Fruit fly (Drosophila melanogaster) whole organism, embryonic: Measurements from ENCODE around the gene CG45079.

Experiments
- Aef1 ChIP-seq: fragments of 200-800 bp; sonication (Bioruptor generic); IDR thresholded peaks from 3 replicates; pipeline ENCODE4 v1.3.6; 2022; ENCODE audit warnings: missing biosample characterization, missing genetic modification characterization
- B-H1 ChIP-seq: fragments of 200-800 bp; sonication (Bioruptor generic); IDR thresholded peaks from 3 replicates; pipeline ENCODE4 v1.3.6; 2022; ENCODE audit warnings: missing biosample characterization, missing genetic modification characterization
- BtbVII ChIP-seq: fragments of 200-800 bp; sonication (Bioruptor generic); optimal IDR thresholded peaks from 3 replicates; lab custom pipeline; 2017; ENCODE audit warnings: missing biosample characterization, mild to moderate bottlenecking, missing genetic modification characterization
- CG10274 ChIP-seq: fragments of 200-800 bp; sonication (Bioruptor generic); optimal IDR thresholded peaks from 3 replicates; lab custom pipeline; 2017; ENCODE audit warnings: missing biosample characterization, mild to moderate bottlenecking, missing genetic modification characterization
- CG11560 ChIP-seq: fragments of 200-800 bp; sonication (Bioruptor generic); IDR thresholded peaks from 3 replicates; pipeline ENCODE4 v1.3.6; 2022; ENCODE audit warnings: missing biosample characterization, missing genetic modification characterization
- CG12219 ChIP-seq: fragments of 200-800 bp; sonication (Bioruptor generic); optimal IDR thresholded peaks from 3 replicates; lab custom pipeline; 2018; ENCODE audit warnings: missing biosample characterization, mild to moderate bottlenecking, missing genetic modification characterization
- CG14441 ChIP-seq: fragments of 200-800 bp; sonication (Bioruptor generic); IDR thresholded peaks from 2 replicates; pipeline ENCODE4 v1.3.6; 2022; ENCODE audit warnings: missing biosample characterization, missing genetic modification characterization
- CG14860 ChIP-seq: fragments of 200-800 bp; sonication (Bioruptor generic); IDR thresholded peaks from 3 replicates; pipeline ENCODE4 v1.3.6; 2022; ENCODE audit warnings: missing biosample characterization, missing genetic modification characterization; ENCODE audit not compliant: partially characterized antibody
- CG15601 ChIP-seq: fragments of 200-800 bp; sonication (Bioruptor generic); optimal IDR thresholded peaks from 3 replicates; lab custom pipeline; 2019; ENCODE audit warnings: missing biosample characterization, mild to moderate bottlenecking, missing genetic modification characterization, moderate library complexity
- CG17328 ChIP-seq: fragments of 200-800 bp; sonication (Bioruptor generic); IDR thresholded peaks from 2 replicates; pipeline ENCODE4 v1.3.6; 2022; ENCODE audit warnings: missing biosample characterization, missing genetic modification characterization
- CG18619 ChIP-seq: fragments of 200-800 bp; sonication (Bioruptor generic); optimal IDR thresholded peaks from 3 replicates; lab custom pipeline; 2017; ENCODE audit warnings: missing biosample characterization, mild to moderate bottlenecking, missing genetic modification characterization
- CG32532 ChIP-seq: fragments of 200-800 bp; sonication (Bioruptor generic); IDR thresholded peaks from 2 replicates; pipeline ENCODE4 v1.3.6; 2022; ENCODE audit warnings: missing biosample characterization, missing genetic modification characterization
- CG34422 ChIP-seq: fragments of 200-800 bp; sonication (Bioruptor generic); IDR thresholded peaks from 3 replicates; pipeline ENCODE4 v1.3.6; 2022; ENCODE audit warnings: missing biosample characterization, missing genetic modification characterization
- CG6175 ChIP-seq: fragments of 200-800 bp; sonication (Bioruptor generic); IDR thresholded peaks from 3 replicates; pipeline ENCODE4 v1.3.6; 2022; ENCODE audit warnings: missing biosample characterization, missing genetic modification characterization
- CG8281 ChIP-seq: fragments of 200-800 bp; sonication (Bioruptor generic); optimal IDR thresholded peaks from 2 replicates; lab custom pipeline; 2018; ENCODE audit warnings: missing biosample characterization, mild to moderate bottlenecking, missing genetic modification characterization, moderate library complexity
- CG8290 ChIP-seq, 3 experiments: fragments of 200-800 bp; sonication (Bioruptor generic); optimal IDR thresholded peaks; 2 replicates each; lab custom pipeline; 2016 to 2019; ENCODE audit warnings: missing biosample characterization in 3 of 3, missing genetic modification characterization in 3 of 3, mild to moderate bottlenecking in 2 of 3, moderate library complexity in 1 of 3
- CG8388 ChIP-seq: fragments of 200-800 bp; sonication (Bioruptor generic); optimal IDR thresholded peaks from 2 replicates; lab custom pipeline; 2019; ENCODE audit warnings: missing biosample characterization, mild to moderate bottlenecking, missing genetic modification characterization, moderate library complexity
- D ChIP-seq, 2 experiments: fragments of 200-800 bp in 1 of 2; fragments of >200 bp in 1 of 2; sonication (Bioruptor generic) in 1 of 2; optimal IDR thresholded peaks; 2 replicates in 1 of 2; 3 replicates in 1 of 2; lab custom pipeline; 2017; ENCODE audit warnings: mild to moderate bottlenecking in 1 of 2, missing biosample characterization in 1 of 2, missing genetic modification characterization in 1 of 2, missing genetic modification reagents in 1 of 2
- Eip74EF ChIP-seq, 2 experiments: fragments of 200-800 bp in 1 of 2; fragments of >200 bp in 1 of 2; sonication (Bioruptor generic) in 1 of 2; optimal IDR thresholded peaks; 2 replicates each; lab custom pipeline; 2017 to 2019; ENCODE audit warnings: missing biosample characterization in 2 of 2, missing genetic modification characterization in 2 of 2, mild to moderate bottlenecking in 1 of 2, moderate library complexity in 1 of 2
- Elba2 ChIP-seq: fragments of 200-800 bp; sonication (Bioruptor generic); optimal IDR thresholded peaks from 3 replicates; lab custom pipeline; 2016; ENCODE audit warnings: missing biosample characterization, missing genetic modification characterization
- H15 ChIP-seq: fragments of 200-800 bp; sonication (Bioruptor generic); IDR thresholded peaks from 3 replicates; pipeline ENCODE4 v1.3.6; 2022; ENCODE audit warnings: missing biosample characterization, missing genetic modification characterization
- HLHmδ ChIP-seq: fragments of 200-800 bp; sonication (Bioruptor generic); optimal IDR thresholded peaks from 2 replicates; lab custom pipeline; 2018; ENCODE audit warnings: missing biosample characterization, mild to moderate bottlenecking, missing genetic modification characterization, moderate library complexity
- Hey ChIP-seq: fragments of 200-800 bp; sonication (Bioruptor generic); optimal IDR thresholded peaks from 3 replicates; lab custom pipeline; 2018; ENCODE audit warnings: missing biosample characterization, mild to moderate bottlenecking, missing genetic modification characterization
- Hr51 ChIP-seq, 2 experiments: fragments of 200-800 bp; sonication (Bioruptor generic); optimal IDR thresholded peaks; 2 replicates in 1 of 2; 3 replicates in 1 of 2; lab custom pipeline; 2016 to 2018; ENCODE audit warnings: missing biosample characterization in 2 of 2, missing genetic modification characterization in 2 of 2, mild to moderate bottlenecking in 1 of 2, moderate library complexity in 1 of 2
- Hr78 ChIP-seq, 2 experiments: fragments of 200-800 bp in 1 of 2; fragments of >200 bp in 1 of 2; sonication (Bioruptor generic) in 1 of 2; optimal IDR thresholded peaks; 2 replicates each; lab custom pipeline; 2017 to 2019; ENCODE audit warnings: missing biosample characterization in 2 of 2, missing genetic modification characterization in 2 of 2, mild to moderate bottlenecking in 1 of 2, moderate library complexity in 1 of 2
- Jarid2 ChIP-seq: fragments of 200-800 bp; sonication (Bioruptor generic); optimal IDR thresholded peaks from 3 replicates; lab custom pipeline; 2017; ENCODE audit warnings: mild to moderate bottlenecking, missing biosample characterization, missing genetic modification reagents, missing genetic modification characterization
- Max ChIP-seq: fragments of 200-800 bp; sonication (Bioruptor generic); optimal IDR thresholded peaks from 2 replicates; lab custom pipeline; 2016; ENCODE audit warnings: missing biosample characterization, mild to moderate bottlenecking, missing genetic modification characterization
- Mrtf ChIP-seq: fragments of 200-800 bp; sonication (Bioruptor generic); IDR thresholded peaks from 3 replicates; pipeline ENCODE4 v1.3.6; 2022; ENCODE audit warnings: missing biosample characterization, missing genetic modification characterization
- NC2α ChIP-seq: fragments of 200-800 bp; sonication (Bioruptor generic); optimal IDR thresholded peaks from 2 replicates; lab custom pipeline; 2016; ENCODE audit warnings: missing biosample characterization, missing genetic modification characterization
- Nf-YA ChIP-seq: fragments of 200-800 bp; sonication (Bioruptor generic); IDR thresholded peaks from 2 replicates; pipeline ENCODE4 v1.3.6; 2022; ENCODE audit warnings: missing biosample characterization, missing genetic modification characterization
- Usf ChIP-seq: fragments of 200-800 bp; sonication (Bioruptor generic); optimal IDR thresholded peaks from 2 replicates; lab custom pipeline; 2017; ENCODE audit warnings: missing genotype, missing biosample characterization, missing genetic modification characterization
- bowl ChIP-seq: fragments of 200-800 bp; sonication (Bioruptor generic); IDR thresholded peaks from 2 replicates; pipeline ENCODE4 v1.3.6; 2022; ENCODE audit warnings: missing biosample characterization, missing genetic modification characterization
- crc ChIP-seq: fragments of 200-800 bp; sonication (Bioruptor generic); optimal IDR thresholded peaks from 2 replicates; lab custom pipeline; 2016; ENCODE audit warnings: missing biosample characterization, missing genetic modification characterization
- dysf ChIP-seq: fragments of 200-800 bp; sonication (Bioruptor generic); IDR thresholded peaks from 3 replicates; pipeline ENCODE4 v1.3.6; 2022; ENCODE audit warnings: missing biosample characterization, missing genetic modification characterization
- gem ChIP-seq: fragments of 200-800 bp; sonication (Bioruptor generic); optimal IDR thresholded peaks from 2 replicates; lab custom pipeline; 2019; ENCODE audit warnings: missing biosample characterization, mild to moderate bottlenecking, missing genetic modification characterization, moderate library complexity
- hbn ChIP-seq: fragments of 200-800 bp; sonication (Bioruptor generic); IDR thresholded peaks from 2 replicates; pipeline ENCODE4 v1.3.6; 2022; ENCODE audit warnings: missing biosample characterization, missing genetic modification characterization; ENCODE audit not compliant: partially characterized antibody
- lab ChIP-seq: fragments of 200-800 bp; sonication (Bioruptor generic); optimal IDR thresholded peaks from 3 replicates; lab custom pipeline; 2017; ENCODE audit warnings: missing biosample characterization, missing genetic modification characterization, mild to moderate bottlenecking, moderate library complexity, missing genetic modification reagents
- mld ChIP-seq: fragments of 200-800 bp; sonication (Bioruptor generic); IDR thresholded peaks from 3 replicates; pipeline ENCODE4 v1.3.6; 2022; ENCODE audit warnings: missing biosample characterization, missing genetic modification characterization; ENCODE audit not compliant: partially characterized antibody
- phol ChIP-seq: fragments of 200-800 bp; sonication (Bioruptor generic); optimal IDR thresholded peaks from 3 replicates; lab custom pipeline; 2018; ENCODE audit warnings: missing biosample characterization, mild to moderate bottlenecking, missing genetic modification characterization, moderate library complexity
- sens ChIP-seq: fragments of 200-800 bp; sonication (Bioruptor generic); peaks from one replicate; lab custom pipeline; 2016; ENCODE audit warnings: missing biosample characterization, missing genetic modification characterization
- so ChIP-seq: fragments of 200-800 bp; sonication (Bioruptor generic); IDR thresholded peaks from 3 replicates; pipeline ENCODE4 v1.3.6; 2022; ENCODE audit warnings: missing biosample characterization, missing genetic modification characterization
- sqz ChIP-seq: fragments of 200-800 bp; sonication (Bioruptor generic); optimal IDR thresholded peaks from 3 replicates; lab custom pipeline; 2018; ENCODE audit warnings: missing biosample characterization, mild to moderate bottlenecking, missing genetic modification characterization
- tio ChIP-seq: fragments of 200-800 bp; sonication (Bioruptor generic); optimal IDR thresholded peaks from 2 replicates; lab custom pipeline; 2017; ENCODE audit warnings: missing biosample characterization, missing genetic modification characterization, inconsistent platforms
- twi ChIP-seq: fragments of 200-800 bp; optimal IDR thresholded peaks from 2 replicates; lab custom pipeline; 2019; ENCODE audit warnings: missing biosample characterization, mild to moderate bottlenecking, missing genetic modification characterization, moderate library complexity
- unpg ChIP-seq: fragments of 200-800 bp; sonication (Bioruptor generic); optimal IDR thresholded peaks from 3 replicates; lab custom pipeline; 2018; ENCODE audit warnings: missing biosample characterization, mild to moderate bottlenecking, missing genetic modification characterization, moderate library complexity
- vvl ChIP-seq: fragments of 200-800 bp; sonication (Bioruptor generic); IDR thresholded peaks from 2 replicates; pipeline ENCODE4 v1.3.6; 2022; ENCODE audit warnings: missing biosample characterization, missing genetic modification characterization
- zfh1 ChIP-seq: fragments of 200-800 bp; sonication (Bioruptor generic); IDR thresholded peaks from 3 replicates; pipeline ENCODE4 v1.3.6; 2022; ENCODE audit warnings: missing biosample characterization, missing genetic modification characterization

The CG45079 gene

dm6 chr3R:17151376-17152026 lies 27.2 kb downstream of the CG45079 start, which contains the start of gene CG5292 (continued):
- peak; percentile 65; the same call in 2 of the 3 replicates for TF ChIP-seq zfh1 (GFP tag; lab: Robert Waterston, UW)
- TF ChIP-seq NC2α (GFP tag; lab: Kevin White, UChicago) = no peak
- TF ChIP-seq H15 (GFP tag; lab: Robert Waterston, UW) = peak; percentile 30; the same call in 1 of the 3 replicates
- TF ChIP-seq sens (GFP tag; lab: Kevin White, UChicago) = peak; percentile 93
- TF ChIP-seq CG6175 (GFP tag; lab: Robert Waterston, UW) = no peak
- TF ChIP-seq Max (GFP tag; lab: Kevin White, UChicago) = peak; percentile 42
- peak; percentile 56 for TF ChIP-seq Aef1 (GFP tag; lab: Robert Waterston, UW)
- TF ChIP-seq CG34422 (GFP tag; lab: Robert Waterston, UW) = peak; percentile 79; the same call in 2 of the 3 replicates
- TF ChIP-seq CG14860 = peak; percentile 51; the same call in 2 of the 3 replicates
- TF ChIP-seq mld (GFP tag; lab: Robert Waterston, UW) = peak; percentile 56; the same call in 1 of the 3 replicates
- peak; percentile 50 for TF ChIP-seq CG14441 (GFP tag; lab: Robert Waterston, UW)
- TF ChIP-seq bowl (GFP tag; lab: Robert Waterston, UW) = no peak
- TF ChIP-seq crc (GFP tag; lab: Kevin White, UChicago) = no peak
- TF ChIP-seq tio (GFP tag; lab: Kevin White, UChicago) = no peak
- TF ChIP-seq CG15601 = no peak
- TF ChIP-seq hbn (GFP tag; lab: Robert Waterston, UW) = 0 out of 2 replicates have a peak, but pooled peaks have one; percentile 35
- TF ChIP-seq Eip74EF (GFP tag; optimal IDR thresholded peaks at IDR 0.05; lab: Kevin White, UChicago) = no peak
- no peak for TF ChIP-seq CG8281 (tag; lab: Kevin White, UChicago)
- TF ChIP-seq Nf-YA (GFP tag; lab: Robert Waterston, UW) = no peak
- TF ChIP-seq Elba2 = peak; percentile 24
- no peak for TF ChIP-seq sqz (GFP tag; lab: Kevin White, UChicago)
- no peak for TF ChIP-seq CG10274
- TF ChIP-seq unpg (GFP tag; lab: Kevin White, UChicago) = no peak
- TF ChIP-seq lab (GFP tag; lab: Kevin White, UChicago) = peak; percentile 67
- peak; percentile 45; the same call in 1 of the 3 replicates for TF ChIP-seq B-H1 (GFP tag; lab: Robert Waterston, UW)
- TF ChIP-seq gem (tag; lab: Kevin White, UChicago) = no peak
- TF ChIP-seq Hr78 (GFP tag; optimal IDR thresholded peaks at IDR 0.05; lab: Kevin White, UChicago) = no peak
- TF ChIP-seq Hr51 (GFP tag; optimal IDR thresholded peaks at IDR 0.05; lab: Kevin White, UChicago) = peak; percentile 44 to 59
- TF ChIP-seq Hey (tag; lab: Kevin White, UChicago) = no peak
- no peak for TF ChIP-seq HLHmδ
- no peak for TF ChIP-seq BtbVII (GFP tag; lab: Kevin White, UChicago)
- TF ChIP-seq phol (tag; lab: Kevin White, UChicago) = peak; percentile 56
- no peak for TF ChIP-seq Usf (GFP tag; lab: Kevin White, UChicago)
- TF ChIP-seq Mrtf (GFP tag; lab: Robert Waterston, UW) = no peak
- TF ChIP-seq CG8388 (GFP tag; lab: Kevin White, UChicago) = peak; percentile 38
- TF ChIP-seq dysf (GFP tag; lab: Robert Waterston, UW) = peak; percentile 60; the same call in 2 of the 3 replicates
- TF ChIP-seq D (optimal IDR thresholded peaks at IDR 0.05; lab: Kevin White, UChicago) = no peak
- peak; percentile 39 for TF ChIP-seq D (GFP tag; optimal IDR thresholded peaks at IDR 0.05; lab: Kevin White, UChicago)
- peak; percentile 23 for TF ChIP-seq CG18619 (GFP tag; lab: Kevin White, UChicago)
- peak; percentile 49; the same call in 1 of the 3 replicates for TF ChIP-seq so
- no peak for TF ChIP-seq CG12219 (GFP tag; lab: Kevin White, UChicago)
- no peak for TF ChIP-seq Jarid2 (GFP tag; lab: Kevin White, UChicago)
- TF ChIP-seq CG11560 (tag; lab: Robert Waterston, UW) = no peak
- TF ChIP-seq CG32532 (GFP tag; lab: Robert Waterston, UW) = peak; percentile 80
- TF ChIP-seq CG8290 (GFP tag; optimal IDR thresholded peaks at IDR 0.05; lab: Kevin White, UChicago) = peak; percentile 38
- no peak for TF ChIP-seq CG8290 (tag; optimal IDR thresholded peaks at IDR 0.05; lab: Kevin White, UChicago)
- peak; percentile 81 for TF ChIP-seq vvl (GFP tag; lab: Robert Waterston, UW)
- TF ChIP-seq twi (tag; lab: Kevin White, UChicago) = no peak
- peak; percentile 58 for TF ChIP-seq CG17328 (GFP tag; lab: Robert Waterston, UW)
